Fruit fly (Drosophila melanogaster) whole organism, pupa: ENCODE measurements around the gene Oseg1.

ENCODE experiments used
- CG10348 ChIP-seq: fragments of 200-800 bp; sonication (Bioruptor generic); IDR thresholded peaks from 2 replicates; pipeline ENCODE4 v1.3.6; 2022; ENCODE audit warnings: missing biosample characterization, missing genetic modification characterization
- CG12605 ChIP-seq: fragments of 200-800 bp; sonication (Bioruptor generic); IDR thresholded peaks from 2 replicates; pipeline ENCODE4 v1.3.6; 2022; ENCODE audit warnings: missing biosample characterization, missing genetic modification characterization
- CG13204 ChIP-seq: fragments of 200-800 bp; sonication (Bioruptor generic); optimal IDR thresholded peaks from 2 replicates; lab custom pipeline; 2018; ENCODE audit warnings: missing biosample characterization, mild to moderate bottlenecking, missing genetic modification characterization, moderate library complexity
- CG14655 ChIP-seq: fragments of 200-800 bp; sonication (Bioruptor generic); optimal IDR thresholded peaks from 3 replicates; lab custom pipeline; 2017; ENCODE audit warnings: mild to moderate bottlenecking, missing biosample characterization, missing genetic modification reagents, missing genetic modification characterization
- CG15710 ChIP-seq: fragments of 200-800 bp; sonication (Bioruptor generic); optimal IDR thresholded peaks from 2 replicates; lab custom pipeline; 2018; ENCODE audit warnings: missing biosample characterization, mild to moderate bottlenecking, missing genetic modification characterization, moderate library complexity
- CG17806 ChIP-seq: fragments of 200-800 bp; sonication (Bioruptor generic); optimal IDR thresholded peaks from 2 replicates; lab custom pipeline; 2018; ENCODE audit warnings: missing biosample characterization, mild to moderate bottlenecking, missing genetic modification characterization, moderate library complexity
- CG32121 ChIP-seq: fragments of 200-800 bp; sonication (Bioruptor generic); IDR thresholded peaks from 2 replicates; pipeline ENCODE4 v1.3.6; 2022; ENCODE audit warnings: missing biosample characterization, missing genetic modification characterization
- CG34367 ChIP-seq: fragments of 200-800 bp; sonication (Bioruptor generic); optimal IDR thresholded peaks from 2 replicates; lab custom pipeline; 2018; ENCODE audit warnings: missing biosample characterization, mild to moderate bottlenecking, missing genetic modification characterization
- CG4496 ChIP-seq: fragments of 200-800 bp; sonication (Bioruptor generic); IDR thresholded peaks from 3 replicates; pipeline ENCODE4 v1.3.6; 2022; ENCODE audit warnings: missing biosample characterization, missing genetic modification characterization
- CG8159 ChIP-seq: fragments of 200-800 bp; sonication (Bioruptor generic); optimal IDR thresholded peaks from 3 replicates; lab custom pipeline; 2018; ENCODE audit warnings: missing biosample characterization, mild to moderate bottlenecking, missing genetic modification characterization, moderate library complexity
- CG8301 ChIP-seq: fragments of 200-800 bp; sonication (Bioruptor generic); optimal IDR thresholded peaks from 2 replicates; lab custom pipeline; 2018; ENCODE audit warnings: missing biosample characterization, mild to moderate bottlenecking, missing genetic modification characterization
- CG9948 ChIP-seq: fragments of 200-800 bp; sonication (Bioruptor generic); optimal IDR thresholded peaks from 2 replicates; lab custom pipeline; 2018; ENCODE audit warnings: missing biosample characterization, mild to moderate bottlenecking, missing genetic modification characterization, moderate library complexity
- D1 ChIP-seq: fragments of 200-800 bp; sonication (Bioruptor generic); optimal IDR thresholded peaks from 2 replicates; lab custom pipeline; 2018; ENCODE audit warnings: missing biosample characterization, mild to moderate bottlenecking, missing genetic modification characterization, moderate library complexity
- EcR ChIP-seq: fragments of 200-800 bp; sonication (Bioruptor generic); optimal IDR thresholded peaks from 3 replicates; lab custom pipeline; 2019; ENCODE audit warnings: missing biosample characterization, missing genetic modification characterization, mild to moderate bottlenecking, moderate library complexity, missing genetic modification reagents
- Ets98B ChIP-seq: fragments of 200-800 bp; sonication (Bioruptor generic); IDR thresholded peaks from 2 replicates; pipeline ENCODE4 v1.3.6; 2022; ENCODE audit warnings: missing biosample characterization, missing genetic modification characterization
- Pif1A ChIP-seq: fragments of 200-800 bp; sonication (Bioruptor generic); optimal IDR thresholded peaks from 3 replicates; lab custom pipeline; 2016; ENCODE audit warnings: missing biosample characterization, missing genetic modification characterization
- Pif1B ChIP-seq: fragments of 200-800 bp; sonication (Bioruptor generic); optimal IDR thresholded peaks from 3 replicates; lab custom pipeline; 2016; ENCODE audit warnings: missing biosample characterization, missing genetic modification characterization
- Snoo ChIP-seq: fragments of 200-800 bp; sonication (Bioruptor generic); optimal IDR thresholded peaks from 3 replicates; lab custom pipeline; 2017; ENCODE audit warnings: missing biosample characterization, mild to moderate bottlenecking, missing genetic modification characterization, inconsistent platforms
- fd96Ca ChIP-seq: fragments of 200-800 bp; sonication (Bioruptor generic); IDR thresholded peaks from 3 replicates; pipeline ENCODE4 v1.3.6; 2022; ENCODE audit warnings: missing biosample characterization, missing genetic modification characterization
- gl ChIP-seq: fragments of 200-800 bp; sonication (Bioruptor generic); optimal IDR thresholded peaks from 2 replicates; lab custom pipeline; 2018; ENCODE audit warnings: missing biosample characterization, mild to moderate bottlenecking, missing genetic modification characterization
- rn ChIP-seq: fragments of 200-800 bp; sonication (Bioruptor generic); IDR thresholded peaks from 2 replicates; pipeline ENCODE4 v1.3.6; 2022; ENCODE audit warnings: missing biosample characterization, missing genetic modification characterization

Gene Oseg1

DNA sequence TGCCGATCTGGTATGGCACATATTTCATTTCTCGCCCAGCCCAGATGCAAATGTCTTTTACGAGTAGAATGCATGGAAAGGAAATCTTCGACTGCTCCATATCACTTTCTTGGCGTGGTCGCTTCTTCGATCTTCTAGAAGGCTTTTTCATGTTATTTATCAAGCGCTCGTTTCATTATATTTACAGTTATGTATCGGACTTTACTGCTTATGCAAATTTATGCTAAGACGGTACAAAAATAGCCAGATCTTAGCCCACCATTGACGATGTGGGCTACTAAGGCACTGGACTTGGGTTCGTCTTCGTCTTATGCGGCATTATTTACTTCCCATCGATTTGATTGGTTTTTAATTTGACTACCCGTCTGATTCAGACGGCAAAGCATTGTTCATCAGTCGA, 49.4 kb downstream of the Oseg1 start:
- no peak for TF ChIP-seq CG4496 (GFP tag; lab: Robert Waterston, UW)
- no peak for TF ChIP-seq Ets98B (GFP tag; lab: Robert Waterston, UW)
- no peak for TF ChIP-seq CG13204 (GFP tag; lab: Kevin White, UChicago)
- no peak for TF ChIP-seq EcR (GFP tag; lab: Kevin White, UChicago)
- TF ChIP-seq CG9948 = no peak

- TF ChIP-seq gl (tag; lab: Kevin White, UChicago) (no peak), D1 (tag; lab: Kevin White, UChicago) (peak; percentile 50), CG4496 (GFP tag; lab: Robert Waterston, UW) (peak; percentile 7; the same call in 1 of the 3 replicates), CG32121 (no peak; the same call in 1 of the 2 replicates), Ets98B (GFP tag; lab: Robert Waterston, UW) (peak; percentile 29; the same call in 1 of the 2 replicates), CG8159 (tag; lab: Kevin White, UChicago) (no peak), CG10348 (GFP tag; lab: Robert Waterston, UW) (no peak), fd96Ca (GFP tag; lab: Robert Waterston, UW) (no peak; the same call in 2 of the 3 replicates), CG9948 (no peak), Snoo (tag; lab: Kevin White, UChicago) (peak; percentile 13), Pif1A (no peak), CG14655 (peak; percentile 15), CG8301 (tag; lab: Kevin White, UChicago) (peak; percentile 7), CG12605 (peak; percentile 9; the same call in 1 of the 2 replicates), CG13204 (GFP tag; lab: Kevin White, UChicago) (no peak), rn (GFP tag; lab: Robert Waterston, UW) (no peak), EcR (GFP tag; lab: Kevin White, UChicago) (peak; percentile 17), CG17806 (tag; lab: Kevin White, UChicago) (no peak), CG34367 (tag; lab: Kevin White, UChicago) (no peak), CG15710 (no peak), Pif1B (GFP tag; lab: Kevin White, UChicago) (no peak)
Observed at dm6 chr3L:8360643-8361110, 51.9 kb downstream of the Oseg1 start, which contains the start of gene Idh. Gene Idh (minus strand): TSS chr3L:8360906.

DNA sequence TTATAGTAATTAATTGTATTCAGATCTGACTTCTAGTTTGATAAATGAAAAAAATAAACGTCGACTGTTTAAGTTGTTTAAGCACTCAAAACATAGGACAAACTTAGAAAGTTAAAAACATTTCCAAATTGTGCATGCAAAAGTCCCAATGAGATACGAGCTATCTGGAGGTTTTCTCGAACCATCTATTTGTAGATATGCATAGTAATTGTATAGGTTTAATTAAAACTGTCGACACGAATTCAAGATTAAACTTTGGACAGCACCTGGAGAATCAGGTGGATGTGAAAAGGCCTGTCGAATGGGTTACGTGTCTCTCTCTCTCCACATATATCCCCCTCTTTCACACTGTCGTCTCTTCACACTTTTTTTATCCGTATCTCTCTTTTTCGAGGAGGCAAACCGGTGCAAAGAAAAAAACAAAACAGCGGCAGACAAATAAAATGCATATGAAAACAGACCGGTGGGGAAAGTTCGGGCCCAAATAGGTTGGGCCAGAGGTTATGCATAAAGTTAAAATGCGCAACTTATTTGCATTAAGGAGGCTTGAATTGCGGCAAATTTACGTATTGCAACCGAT, 52.5 kb downstream of the Oseg1 start:
- no peak for TF ChIP-seq D1 (tag; lab: Kevin White, UChicago)
- TF ChIP-seq rn (GFP tag; lab: Robert Waterston, UW) = 0 out of 2 replicates have a peak, but pooled peaks have one; percentile 26
- peak; percentile 56 for TF ChIP-seq CG14655
- TF ChIP-seq CG13204 (GFP tag; lab: Kevin White, UChicago) = peak; percentile 61
- peak; percentile 26; the same call in 1 of the 2 replicates for TF ChIP-seq Ets98B (GFP tag; lab: Robert Waterston, UW)
- TF ChIP-seq CG32121 = 0 out of 2 replicates have a peak, but pooled peaks have one; percentile 10
- TF ChIP-seq CG34367 (tag; lab: Kevin White, UChicago) = peak; percentile 63
- peak; percentile 55 for TF ChIP-seq CG15710
- peak; percentile 52 for TF ChIP-seq CG8159 (tag; lab: Kevin White, UChicago)
- TF ChIP-seq Pif1A = peak; percentile 3
- peak; percentile 41 for TF ChIP-seq CG17806 (tag; lab: Kevin White, UChicago)
- TF ChIP-seq CG12605 = peak; percentile 81
- TF ChIP-seq CG8301 (tag; lab: Kevin White, UChicago) = peak; percentile 53
- TF ChIP-seq CG10348 (GFP tag; lab: Robert Waterston, UW) = no peak
- peak; percentile 36 for TF ChIP-seq CG9948
- TF ChIP-seq gl (tag; lab: Kevin White, UChicago) = peak; percentile 84
- TF ChIP-seq Snoo (tag; lab: Kevin White, UChicago) = no peak
- no peak for TF ChIP-seq Pif1B (GFP tag; lab: Kevin White, UChicago)
- no peak for TF ChIP-seq EcR (GFP tag; lab: Kevin White, UChicago)
- TF ChIP-seq CG4496 (GFP tag; lab: Robert Waterston, UW) = peak; percentile 50; the same call in 1 of the 3 replicates
- peak; percentile 45; the same call in 1 of the 3 replicates for TF ChIP-seq fd96Ca (GFP tag; lab: Robert Waterston, UW)

- no peak for TF ChIP-seq CG10348 (GFP tag; lab: Robert Waterston, UW)
- TF ChIP-seq CG12605 = peak; percentile 49; the same call in 1 of the 2 replicates
- TF ChIP-seq, all 21 proteins: peak for 1
Observed at dm6 chr3L:8358776-8359455, 53.7 kb downstream of the Oseg1 start.

- no peak for TF ChIP-seq rn (GFP tag; lab: Robert Waterston, UW)
- TF ChIP-seq CG12605 = no peak
- peak; percentile 43 for TF ChIP-seq CG34367 (tag; lab: Kevin White, UChicago)
- TF ChIP-seq EcR (GFP tag; lab: Kevin White, UChicago) = no peak
- TF ChIP-seq Pif1B (GFP tag; lab: Kevin White, UChicago) = no peak
- peak; percentile 73 for TF ChIP-seq CG8159 (tag; lab: Kevin White, UChicago)
- no peak for TF ChIP-seq D1 (tag; lab: Kevin White, UChicago)
- no peak for TF ChIP-seq CG8301 (tag; lab: Kevin White, UChicago)
- TF ChIP-seq Ets98B (GFP tag; lab: Robert Waterston, UW) = no peak
- TF ChIP-seq CG10348 (GFP tag; lab: Robert Waterston, UW) = no peak
- no peak for TF ChIP-seq CG15710
- TF ChIP-seq fd96Ca (GFP tag; lab: Robert Waterston, UW) = no peak
- TF ChIP-seq Snoo (tag; lab: Kevin White, UChicago) = peak; percentile 55
- peak; percentile 53 for TF ChIP-seq CG17806 (tag; lab: Kevin White, UChicago)
Observed at dm6 chr3L:8358138-8358537, 54.5 kb downstream of the Oseg1 start.
